Worm (Caenorhabditis elegans) whole organism, L4 larva: ENCODE measurements around the gene sec-61.A.
A peak's percentile ranks its signal among the peaks of the same experiment; 100 is the strongest.

Experiments used
- F26F4.8 ChIP-seq: fragments of 200-800 bp; sonication (Bioruptor generic); conservative IDR thresholded peaks from 2 replicates; pipeline ENCODE4 v1.3.6; 2022; ENCODE audit warnings: missing genetic modification characterization, missing compliant biosample characterization
- F37D6.2 ChIP-seq: sonication (generic microtip); optimal IDR thresholded peaks from 2 replicates; lab custom pipeline; 2016; ENCODE audit warnings: mild to moderate bottlenecking, missing genetic modification characterization, missing compliant biosample characterization
- T20F7.1 ChIP-seq: fragments of 200-800 bp; sonication (Bioruptor generic); optimal IDR thresholded peaks from 2 replicates; lab custom pipeline; 2018; ENCODE audit warnings: mild to moderate bottlenecking, missing genetic modification characterization, missing compliant biosample characterization
- T26A8.4 ChIP-seq: fragments of 200-800 bp; sonication (Bioruptor generic); IDR thresholded peaks from 2 replicates; pipeline ENCODE4 v1.3.6; 2022; ENCODE audit warnings: missing genetic modification characterization, missing compliant biosample characterization
- Y105C5A.15 ChIP-seq: fragments of 200-800 bp; sonication (Bioruptor generic); IDR thresholded peaks from 2 replicates; pipeline ENCODE4 v1.3.6; 2022; ENCODE audit warnings: missing genetic modification characterization, missing compliant biosample characterization
- Y5F2A.4 ChIP-seq: fragments of 200-800 bp; sonication (Bioruptor generic); optimal IDR thresholded peaks from 2 replicates; lab custom pipeline; 2018; ENCODE audit warnings: mild to moderate bottlenecking, missing genetic modification characterization, missing compliant biosample characterization
- ZK546.5 ChIP-seq, 2 experiments: sonication (generic microtip); optimal IDR thresholded peaks; 2 replicates each; lab custom pipeline; 2017; ENCODE audit warnings: missing biosample characterization in 2 of 2, missing genetic modification characterization in 2 of 2
- aha-1 ChIP-seq: fragments of 150-350 bp; peaks from one replicate; lab custom pipeline; 2014; ENCODE audit warnings: missing biosample characterization, missing genetic modification characterization
- aly-2 ChIP-seq: sonication (generic microtip); optimal IDR thresholded peaks from 2 replicates; lab custom pipeline; 2018; ENCODE audit warnings: missing biosample characterization, missing genetic modification characterization
- ama-1 ChIP-seq: fragments of 150-350 bp; optimal IDR thresholded peaks from 2 replicates; lab custom pipeline; 2014; ENCODE audit warnings: inconsistent platforms, mixed read lengths
- ceh-28 ChIP-seq: fragments of 150-350 bp; optimal IDR thresholded peaks from 2 replicates; lab custom pipeline; 2014; ENCODE audit warnings: missing biosample characterization, missing genetic modification reagents, missing genetic modification characterization
- ceh-32 ChIP-seq: sonication (generic microtip); optimal IDR thresholded peaks from 2 replicates; lab custom pipeline; 2016; ENCODE audit warnings: mild to moderate bottlenecking, missing genetic modification characterization, missing compliant biosample characterization; ENCODE audit not compliant: poor library complexity
- ceh-62 ChIP-seq: sonication (generic microtip); optimal IDR thresholded peaks from 2 replicates; lab custom pipeline; 2017; ENCODE audit warnings: missing biosample characterization, missing genetic modification characterization
- dmd-9 ChIP-seq: fragments of 200-800 bp; sonication (Bioruptor generic); IDR thresholded peaks from 2 replicates; pipeline ENCODE4 v1.3.6; 2022; ENCODE audit warnings: missing genetic modification reagents, missing genetic modification characterization, missing compliant biosample characterization
- dpl-1 ChIP-seq: fragments of 150-350 bp; optimal IDR thresholded peaks from 2 replicates; lab custom pipeline; 2014; ENCODE audit warnings: missing biosample characterization, missing genetic modification reagents, missing genetic modification characterization
- duxl-1 ChIP-seq: sonication (generic microtip); optimal IDR thresholded peaks from 2 replicates; lab custom pipeline; 2016; ENCODE audit warnings: mild to moderate bottlenecking, missing genetic modification characterization, moderate library complexity, missing compliant biosample characterization; ENCODE audit not compliant: poor library complexity
- dve-1 ChIP-seq: sonication (generic microtip); optimal IDR thresholded peaks from 2 replicates; lab custom pipeline; 2017; ENCODE audit warnings: antibody characterized with exemption, mild to moderate bottlenecking, missing genetic modification characterization, missing compliant biosample characterization; ENCODE audit not compliant: insufficient read depth
- hmg-1.1 ChIP-seq: fragments of 200-800 bp; sonication (Bioruptor generic); IDR thresholded peaks from 2 replicates; pipeline ENCODE4 v1.3.6; 2022; ENCODE audit warnings: missing genetic modification reagents, missing genetic modification characterization, missing compliant biosample characterization
- jun-1 ChIP-seq: fragments of 150-350 bp; optimal IDR thresholded peaks from 2 replicates; lab custom pipeline; 2014; ENCODE audit warnings: missing biosample characterization, missing genetic modification reagents, missing genetic modification characterization
- lim-7 ChIP-seq: fragments of 200-800 bp; sonication (Bioruptor generic); IDR thresholded peaks from 2 replicates; pipeline ENCODE4 v1.3.6; 2022; ENCODE audit warnings: missing genetic modification characterization, missing compliant biosample characterization
- lin-1 ChIP-seq: fragments of 200-800 bp; sonication (Bioruptor generic); IDR thresholded peaks from 2 replicates; pipeline ENCODE4 v1.3.6; 2022; ENCODE audit warnings: missing genetic modification reagents, missing genetic modification characterization, missing compliant biosample characterization
- lin-29 ChIP-seq: fragments of 200-800 bp; sonication (Bioruptor generic); IDR thresholded peaks from 2 replicates; pipeline ENCODE4 v1.3.6; 2022; ENCODE audit warnings: missing genetic modification reagents, missing genetic modification characterization, missing compliant biosample characterization
- lin-38 ChIP-seq: fragments of 200-800 bp; sonication (Bioruptor generic); IDR thresholded peaks from 2 replicates; pipeline ENCODE4 v1.3.6; 2022; ENCODE audit warnings: missing genetic modification reagents, missing genetic modification characterization, missing compliant biosample characterization
- lsy-2 ChIP-seq, 2 experiments: fragments of 150-350 bp in 1 of 2; sonication (generic microtip) in 1 of 2; optimal IDR thresholded peaks; 2 replicates each; lab custom pipeline; 2014 to 2017; ENCODE audit warnings: missing biosample characterization in 2 of 2, missing genetic modification characterization in 2 of 2
- mes-2 ChIP-seq: sonication (generic microtip); optimal IDR thresholded peaks from 2 replicates; lab custom pipeline; 2016; ENCODE audit warnings: missing genotype, mild to moderate bottlenecking, missing genetic modification characterization, missing compliant biosample characterization; ENCODE audit not compliant: poor library complexity, severe bottlenecking
- mxl-3 ChIP-seq: fragments of 200-800 bp; sonication (Bioruptor generic); optimal IDR thresholded peaks from 2 replicates; lab custom pipeline; 2018; ENCODE audit warnings: mild to moderate bottlenecking, missing genetic modification characterization, missing compliant biosample characterization
- nhr-102 ChIP-seq: sonication (generic microtip); optimal IDR thresholded peaks from 2 replicates; lab custom pipeline; 2016; ENCODE audit warnings: mild to moderate bottlenecking, missing genetic modification characterization, moderate library complexity, missing compliant biosample characterization
- nhr-111 ChIP-seq: fragments of 200-800 bp; sonication (Bioruptor generic); optimal IDR thresholded peaks from 2 replicates; lab custom pipeline; 2018; ENCODE audit warnings: mild to moderate bottlenecking, missing genetic modification characterization, missing compliant biosample characterization
- nhr-25 ChIP-seq: sonication (generic microtip); optimal IDR thresholded peaks from 2 replicates; lab custom pipeline; 2017; ENCODE audit warnings: missing genetic modification characterization, mild to moderate bottlenecking, missing compliant biosample characterization, antibody characterized with exemption, moderate library complexity, borderline replicate concordance; ENCODE audit not compliant: insufficient read depth
- nhr-28 ChIP-seq: fragments of 150-350 bp; optimal IDR thresholded peaks from 2 replicates; lab custom pipeline; 2014; ENCODE audit warnings: missing biosample characterization, missing genetic modification characterization
- nhr-48 ChIP-seq: sonication (generic microtip); optimal IDR thresholded peaks from 2 replicates; lab custom pipeline; 2016; ENCODE audit warnings: mild to moderate bottlenecking, missing genetic modification characterization, missing compliant biosample characterization
- nhr-6 ChIP-seq: fragments of 150-350 bp; optimal IDR thresholded peaks from 2 replicates; lab custom pipeline; 2014; ENCODE audit warnings: missing biosample characterization, missing genetic modification characterization
- nhr-76 ChIP-seq: fragments of 150-350 bp; optimal IDR thresholded peaks from 2 replicates; lab custom pipeline; 2014; ENCODE audit warnings: missing biosample characterization, missing genetic modification characterization
- rbr-2 ChIP-seq: sonication (generic microtip); optimal IDR thresholded peaks from 2 replicates; lab custom pipeline; 2016; ENCODE audit warnings: missing genotype, missing genetic modification characterization, missing compliant biosample characterization
- sdz-12 ChIP-seq: fragments of 200-800 bp; sonication (Bioruptor generic); optimal IDR thresholded peaks from 2 replicates; lab custom pipeline; 2018; ENCODE audit warnings: mild to moderate bottlenecking, missing genetic modification characterization, missing compliant biosample characterization
- skn-1 ChIP-seq: fragments of 150-350 bp; optimal IDR thresholded peaks from 2 replicates; lab custom pipeline; 2014; ENCODE audit warnings: missing biosample characterization, missing genetic modification characterization
- tag-97 ChIP-seq: fragments of 200-800 bp; sonication (Bioruptor generic); IDR thresholded peaks from 2 replicates; pipeline ENCODE4 v1.3.6; 2022; ENCODE audit warnings: missing genetic modification characterization, missing compliant biosample characterization
- unc-62 ChIP-seq, 3 experiments: fragments of 150-350 bp in 1 of 3; sonication (generic microtip); optimal IDR thresholded peaks in 2 of 3; peaks in 1 of 3; 1 replicate in 1 of 3; 2 replicates in 2 of 3; lab custom pipeline; 2014 to 2017; ENCODE audit warnings: missing biosample characterization in 3 of 3, missing genetic modification characterization in 3 of 3, missing genetic modification reagents in 3 of 3, missing genotype in 1 of 3
- zfp-2 ChIP-seq: sonication (generic microtip); optimal IDR thresholded peaks from 2 replicates; lab custom pipeline; 2016; ENCODE audit warnings: mild to moderate bottlenecking, missing genetic modification characterization, missing compliant biosample characterization
- zfp-3 ChIP-seq: fragments of 200-800 bp; sonication (Bioruptor generic); conservative IDR thresholded peaks from 2 replicates; pipeline ENCODE4 v1.3.6; 2022; ENCODE audit warnings: missing genetic modification reagents, missing genetic modification characterization, missing compliant biosample characterization
- zip-11 ChIP-seq: fragments of 200-800 bp; sonication (Bioruptor generic); IDR thresholded peaks from 2 replicates; pipeline ENCODE4 v1.3.6; 2022; ENCODE audit warnings: missing genetic modification characterization, missing compliant biosample characterization
- zip-2 ChIP-seq: fragments of 150-350 bp; optimal IDR thresholded peaks from 2 replicates; lab custom pipeline; 2014; ENCODE audit warnings: missing biosample characterization, missing genetic modification characterization
- ztf-11 ChIP-seq: fragments of 150-350 bp; optimal IDR thresholded peaks from 2 replicates; lab custom pipeline; 2014; ENCODE audit warnings: missing biosample characterization, missing genetic modification characterization

sec-61.A gene

DNA sequence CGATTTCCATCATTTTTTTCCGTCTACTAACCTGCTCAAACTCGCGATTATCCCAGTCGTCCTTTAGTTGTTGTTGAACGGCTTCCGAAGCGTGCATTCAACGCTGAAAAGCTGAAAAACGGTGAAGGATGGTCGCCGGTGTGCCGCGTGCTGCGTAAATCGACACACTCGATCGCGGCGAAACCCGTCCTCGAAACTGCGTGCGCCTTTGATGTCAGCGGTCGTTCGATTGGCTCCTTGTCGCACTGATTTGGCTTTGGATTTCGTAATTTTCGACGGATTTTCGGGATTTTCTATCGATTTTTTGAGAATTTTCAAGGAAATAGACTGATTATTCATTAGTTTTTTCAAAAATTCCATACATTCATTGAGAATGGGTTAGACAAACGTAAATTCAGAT lies 27.7 kb downstream of the sec-61.A start, which contains the start of the genes Y57G11C.1147 and nuo-3 (continued):
- TF ChIP-seq nhr-25 (tag; lab: Kevin White, UChicago) (no peak), nhr-48 (tag; lab: Kevin White, UChicago) (no peak), ceh-62 (tag; lab: Kevin White, UChicago) (no peak), zfp-3 (GFP tag; lab: Robert Waterston, UW) (no peak), lin-1 (GFP tag; lab: Robert Waterston, UW) (no peak), lsy-2 (tag; optimal IDR thresholded peaks at IDR 0.05; lab: Kevin White, UChicago) (peak in 1 of 2 experiments; percentile 8), F37D6.2 (tag; lab: Kevin White, UChicago) (no peak)

DNA sequence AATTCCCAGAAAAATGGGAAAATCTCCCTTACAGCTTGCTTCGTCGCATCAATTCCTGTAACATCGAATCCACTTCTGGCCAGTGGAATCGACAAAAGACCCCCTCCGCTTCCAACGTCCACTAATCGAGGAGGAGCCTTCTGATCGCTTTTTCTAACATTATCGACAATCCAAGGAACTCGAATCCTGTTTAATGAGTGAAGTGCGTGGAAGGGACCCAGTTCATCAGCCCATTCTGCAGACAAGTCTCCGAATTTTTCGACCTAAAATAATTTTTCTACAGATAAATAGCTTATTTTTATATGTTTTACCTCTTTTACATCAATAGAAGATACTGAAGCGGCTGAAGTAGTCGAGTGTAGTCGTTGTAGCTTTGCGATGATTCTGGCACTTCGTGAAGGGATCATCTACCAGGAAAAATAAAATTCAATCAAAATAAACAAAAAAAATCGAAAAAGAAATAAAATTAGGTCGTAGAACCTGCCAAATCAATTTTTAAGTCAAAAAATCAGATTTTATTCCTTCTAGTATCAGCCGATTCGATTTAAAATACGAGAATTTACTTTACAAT lies 29.1 kb downstream of the sec-61.A start, which contains the start of gene coq-3:
coq-3 (minus strand) TSS at position 407 of the 571 bp plus-strand sequence.
- peak; percentile 29 for TF ChIP-seq ama-1 (lab: Kevin White, UChicago)
- no peak for TF ChIP-seq ZK546.5 (tag; optimal IDR thresholded peaks at IDR 0.05; lab: Kevin White, UChicago)
- TF ChIP-seq dpl-1 (GFP tag; lab: Kevin White, UChicago): no peak
- no peak for TF ChIP-seq skn-1 (tag; lab: Kevin White, UChicago)
- TF ChIP-seq lsy-2 (tag; optimal IDR thresholded peaks at IDR 0.05; lab: Kevin White, UChicago): peak in 1 of 2 experiments; percentile 12
- no peak for TF ChIP-seq zip-2 (tag; lab: Kevin White, UChicago)
- no peak for TF ChIP-seq F37D6.2 (tag; lab: Kevin White, UChicago)
- no peak for TF ChIP-seq F26F4.8 (GFP tag; lab: Robert Waterston, UW)
- no peak for TF ChIP-seq aly-2 (tag; lab: Kevin White, UChicago)
- TF ChIP-seq zfp-3 (GFP tag; lab: Robert Waterston, UW): 0 out of 2 replicates have a peak, but pooled peaks have one; percentile 12
- 0 out of 2 replicates have a peak, but pooled peaks have one; percentile 25 for TF ChIP-seq lim-7
- peak; percentile 13 for TF ChIP-seq dve-1
- peak; percentile 85 for TF ChIP-seq aha-1 (tag; lab: Kevin White, UChicago)
- TF ChIP-seq mes-2 (tag; lab: Kevin White, UChicago): peak; percentile 28
- no peak for TF ChIP-seq duxl-1
- no peak for TF ChIP-seq ceh-28 (tag; lab: Kevin White, UChicago)
- no peak for TF ChIP-seq zip-11 (GFP tag; lab: Robert Waterston, UW)
- TF ChIP-seq Y5F2A.4 (GFP tag; lab: Kevin White, UChicago): no peak
- no peak for TF ChIP-seq zfp-2 (tag; lab: Kevin White, UChicago)
- TF ChIP-seq mxl-3 (GFP tag; lab: Kevin White, UChicago): no peak
- no peak for TF ChIP-seq unc-62 (GFP tag; optimal IDR thresholded peaks at IDR 0.05 in 1 of 2; lab: Kevin White, UChicago)
- TF ChIP-seq unc-62 (tag; optimal IDR thresholded peaks at IDR 0.05; lab: Kevin White, UChicago): no peak
- TF ChIP-seq dmd-9 (GFP tag; lab: Robert Waterston, UW): no peak
- no peak for TF ChIP-seq jun-1
- peak; percentile 23; the same call in 1 of the 2 replicates for TF ChIP-seq lin-38
- no peak for TF ChIP-seq nhr-102 (tag; lab: Kevin White, UChicago)
- no peak for TF ChIP-seq nhr-111
- TF ChIP-seq T26A8.4 (GFP tag; lab: Robert Waterston, UW): 0 out of 2 replicates have a peak, but pooled peaks have one; percentile 22
- TF ChIP-seq T20F7.1 (GFP tag; lab: Kevin White, UChicago): no peak
- no peak for TF ChIP-seq ztf-11 (tag; lab: Kevin White, UChicago)

DNA sequence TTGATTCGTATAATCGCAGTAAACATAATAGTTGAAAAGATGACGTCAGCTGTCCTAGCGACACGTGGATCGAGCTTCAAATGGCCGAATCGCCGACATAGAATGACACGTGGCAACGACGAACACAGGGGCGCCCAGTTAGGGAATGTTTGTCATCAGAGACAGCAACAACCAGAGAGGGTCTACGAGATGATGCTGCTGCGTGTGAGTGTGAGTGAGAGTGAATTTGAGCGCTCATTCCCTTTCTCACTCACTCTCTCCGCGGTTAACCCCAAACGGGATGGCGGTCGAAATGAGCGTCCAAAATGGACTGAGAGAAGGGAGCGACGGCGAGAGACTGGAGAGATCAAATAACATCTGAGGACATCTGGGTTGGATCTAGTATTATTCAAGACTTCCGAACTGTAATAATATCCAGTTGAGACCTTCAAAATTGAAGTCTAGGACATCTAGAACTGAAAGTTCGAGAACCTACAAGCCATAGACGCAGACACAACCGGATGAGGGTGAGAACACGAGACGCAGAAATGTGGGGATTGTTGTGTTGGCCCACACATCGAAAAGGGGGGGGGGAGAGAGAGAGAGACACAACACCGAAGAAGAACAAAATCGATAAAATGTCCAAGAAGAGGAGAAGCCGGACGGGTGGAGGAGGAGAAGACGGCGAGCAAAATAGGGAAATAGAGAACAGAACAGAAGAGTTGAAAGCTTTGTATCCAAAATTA lies 31.0 kb downstream of the sec-61.A start:
- TF ChIP-seq zip-2 (tag; lab: Kevin White, UChicago): no peak
- TF ChIP-seq lin-29 (GFP tag; lab: Robert Waterston, UW): no peak
- TF ChIP-seq nhr-102 (tag; lab: Kevin White, UChicago): peak; percentile 36
- no peak for TF ChIP-seq lin-1 (GFP tag; lab: Robert Waterston, UW)
- peak; percentile 57 for TF ChIP-seq nhr-6 (tag; lab: Kevin White, UChicago)
- peak; percentile 62; the same call in 1 of the 2 replicates for TF ChIP-seq hmg-1.1 (GFP tag; lab: Robert Waterston, UW)
- peak; percentile 18 for TF ChIP-seq duxl-1
- peak; percentile 49 to 68 for TF ChIP-seq lsy-2 (tag; optimal IDR thresholded peaks at IDR 0.05; lab: Kevin White, UChicago)
- peak; percentile 60 for TF ChIP-seq rbr-2 (tag; lab: Kevin White, UChicago)
- peak; percentile 99 for TF ChIP-seq aha-1 (tag; lab: Kevin White, UChicago)
- no peak for TF ChIP-seq sdz-12 (GFP tag; lab: Kevin White, UChicago)
- no peak for TF ChIP-seq ceh-32
- peak; percentile 59 for TF ChIP-seq dve-1
- no peak for TF ChIP-seq tag-97 (GFP tag; lab: Robert Waterston, UW)
- TF ChIP-seq Y105C5A.15 (GFP tag; lab: Robert Waterston, UW): no peak
- no peak for TF ChIP-seq skn-1 (tag; lab: Kevin White, UChicago)
- TF ChIP-seq jun-1: no peak
- TF ChIP-seq unc-62 (GFP tag; optimal IDR thresholded peaks at IDR 0.05 in 1 of 2; lab: Kevin White, UChicago): peak in 1 of 2 experiments; percentile 69
- TF ChIP-seq unc-62 (tag; optimal IDR thresholded peaks at IDR 0.05; lab: Kevin White, UChicago): no peak
- TF ChIP-seq F37D6.2 (tag; lab: Kevin White, UChicago): peak; percentile 52
- no peak for TF ChIP-seq nhr-76
- TF ChIP-seq nhr-28 (tag; lab: Kevin White, UChicago): peak; percentile 53
